Fruit fly (Drosophila melanogaster) whole organism, embryonic: ENCODE results near the gene VhaPPA1-2.
A peak's percentile ranks its signal among the peaks of the same experiment; 100 is the strongest.

Source experiments
- ATbp ChIP-seq: fragments of 200-800 bp; sonication (Bioruptor generic); optimal IDR thresholded peaks from 2 replicates; lab custom pipeline; 2017; ENCODE audit warnings: missing biosample characterization, mild to moderate bottlenecking, missing genetic modification characterization, missing genetic modification reagents
- Ada2b ChIP-seq: fragments of 200-800 bp; sonication (Bioruptor generic); IDR thresholded peaks from 2 replicates; pipeline ENCODE4 v1.3.6; 2022; ENCODE audit warnings: missing biosample characterization, missing genetic modification characterization
- CG10209 ChIP-seq: fragments of 200-800 bp; sonication (Bioruptor generic); optimal IDR thresholded peaks from 3 replicates; lab custom pipeline; 2017; ENCODE audit warnings: missing biosample characterization, mild to moderate bottlenecking, missing genetic modification characterization, missing genetic modification reagents
- CG10543 ChIP-seq: fragments of 200-800 bp; sonication (Bioruptor generic); optimal IDR thresholded peaks from 3 replicates; lab custom pipeline; 2017; ENCODE audit warnings: missing biosample characterization, mild to moderate bottlenecking, missing genetic modification characterization, moderate library complexity
- CG11085 ChIP-seq: fragments of 200-800 bp; sonication (Bioruptor generic); IDR thresholded peaks from 2 replicates; pipeline ENCODE4 v1.3.6; 2022; ENCODE audit warnings: missing biosample characterization, missing genetic modification characterization
- CG11504 ChIP-seq: fragments of 200-800 bp; sonication (Bioruptor generic); optimal IDR thresholded peaks from 3 replicates; lab custom pipeline; 2019; ENCODE audit warnings: missing biosample characterization, mild to moderate bottlenecking, missing genetic modification characterization, moderate library complexity
- CG13123 ChIP-seq: fragments of 200-800 bp; sonication (Bioruptor generic); optimal IDR thresholded peaks from 2 replicates; lab custom pipeline; 2016; ENCODE audit warnings: missing biosample characterization, missing genetic modification characterization
- CG13296 ChIP-seq: fragments of 200-800 bp; sonication (Bioruptor generic); optimal IDR thresholded peaks from 3 replicates; lab custom pipeline; 2018; ENCODE audit warnings: missing biosample characterization, mild to moderate bottlenecking, missing genetic modification characterization
- CG14441 ChIP-seq: fragments of 200-800 bp; sonication (Bioruptor generic); IDR thresholded peaks from 2 replicates; pipeline ENCODE4 v1.3.6; 2022; ENCODE audit warnings: missing biosample characterization, missing genetic modification characterization
- CG1603 ChIP-seq: fragments of 200-800 bp; sonication (Bioruptor generic); optimal IDR thresholded peaks from 2 replicates; lab custom pipeline; 2019; ENCODE audit warnings: missing biosample characterization, mild to moderate bottlenecking, missing genetic modification characterization, moderate library complexity
- CG16813 ChIP-seq: fragments of 200-800 bp; sonication (Bioruptor generic); IDR thresholded peaks from 3 replicates; pipeline ENCODE4 v1.3.6; 2022; ENCODE audit warnings: missing biosample characterization, missing genetic modification characterization; ENCODE audit not compliant: partially characterized antibody
- CG16815 ChIP-seq: fragments of 200-800 bp; sonication (Bioruptor generic); optimal IDR thresholded peaks from 3 replicates; lab custom pipeline; 2017; ENCODE audit warnings: missing biosample characterization, mild to moderate bottlenecking, missing genetic modification characterization
- CG17359 ChIP-seq: fragments of 200-800 bp; sonication (Bioruptor generic); optimal IDR thresholded peaks from 3 replicates; lab custom pipeline; 2018; ENCODE audit warnings: missing biosample characterization, mild to moderate bottlenecking, missing genetic modification characterization, moderate library complexity
- CG17361 ChIP-seq: fragments of 200-800 bp; sonication (Bioruptor generic); IDR thresholded peaks from 3 replicates; pipeline ENCODE4 v1.3.6; 2022; ENCODE audit warnings: missing biosample characterization, missing genetic modification characterization
- CG1792 ChIP-seq: fragments of 200-800 bp; sonication (Bioruptor generic); optimal IDR thresholded peaks from 2 replicates; lab custom pipeline; 2016; ENCODE audit warnings: missing biosample characterization, missing genetic modification characterization
- CG2712 ChIP-seq: fragments of 200-800 bp; optimal IDR thresholded peaks from 3 replicates; lab custom pipeline; 2019; ENCODE audit warnings: missing biosample characterization, mild to moderate bottlenecking, missing genetic modification characterization, moderate library complexity
- CG30403 ChIP-seq: fragments of 200-800 bp; sonication (Bioruptor generic); optimal IDR thresholded peaks from 3 replicates; lab custom pipeline; 2016; ENCODE audit warnings: missing biosample characterization, missing genetic modification characterization
- CG32772 ChIP-seq: fragments of 200-800 bp; sonication (Bioruptor generic); IDR thresholded peaks from 2 replicates; pipeline ENCODE4 v1.3.6; 2022; ENCODE audit warnings: missing biosample characterization, missing genetic modification characterization
- CG33213 ChIP-seq: fragments of 200-800 bp; sonication (Bioruptor generic); optimal IDR thresholded peaks from 3 replicates; lab custom pipeline; 2016; ENCODE audit warnings: missing biosample characterization, missing genetic modification characterization
- CG3847 ChIP-seq: fragments of 200-800 bp; sonication (Bioruptor generic); IDR thresholded peaks from 2 replicates; pipeline ENCODE4 v1.3.6; 2022; ENCODE audit warnings: missing biosample characterization, missing genetic modification characterization
- CG8388 ChIP-seq: fragments of 200-800 bp; sonication (Bioruptor generic); optimal IDR thresholded peaks from 2 replicates; lab custom pipeline; 2019; ENCODE audit warnings: missing biosample characterization, mild to moderate bottlenecking, missing genetic modification characterization, moderate library complexity
- CG8765 ChIP-seq: fragments of 200-800 bp; sonication (Bioruptor generic); IDR thresholded peaks from 2 replicates; pipeline ENCODE4 v1.3.6; 2022; ENCODE audit warnings: missing biosample characterization, missing genetic modification characterization
- CG9215 ChIP-seq: fragments of 200-800 bp; sonication (Bioruptor generic); IDR thresholded peaks from 2 replicates; pipeline ENCODE4 v1.3.6; 2022; ENCODE audit warnings: missing biosample characterization, missing genetic modification characterization
- CG9609 ChIP-seq: fragments of 200-800 bp; sonication (Bioruptor generic); optimal IDR thresholded peaks from 3 replicates; lab custom pipeline; 2016; ENCODE audit warnings: missing biosample characterization, missing genetic modification characterization
- CoRest ChIP-seq: fragments of 200-800 bp; sonication (Bioruptor generic); optimal IDR thresholded peaks from 3 replicates; lab custom pipeline; 2018; ENCODE audit warnings: missing biosample characterization, mild to moderate bottlenecking, missing genetic modification characterization, moderate library complexity
- CrebB ChIP-seq: fragments of 200-800 bp; sonication (Bioruptor generic); optimal IDR thresholded peaks from 3 replicates; lab custom pipeline; 2018; ENCODE audit warnings: missing biosample characterization, mild to moderate bottlenecking, missing genetic modification characterization
- Doc3 ChIP-seq: fragments of 200-800 bp; sonication (Bioruptor generic); IDR thresholded peaks from 3 replicates; pipeline ENCODE4 v1.3.6; 2022; ENCODE audit warnings: missing biosample characterization, missing genetic modification characterization; ENCODE audit not compliant: partially characterized antibody
- Dp ChIP-seq: fragments of 200-800 bp; sonication (Bioruptor generic); optimal IDR thresholded peaks from 2 replicates; lab custom pipeline; 2018; ENCODE audit warnings: missing biosample characterization, mild to moderate bottlenecking, missing genetic modification characterization, moderate library complexity
- Fer2 ChIP-seq: fragments of 200-800 bp; sonication (Bioruptor generic); optimal IDR thresholded peaks from 2 replicates; lab custom pipeline; 2018; ENCODE audit warnings: missing biosample characterization, mild to moderate bottlenecking, missing genetic modification characterization, moderate library complexity
- Hr39 ChIP-seq: fragments of >200 bp; optimal IDR thresholded peaks from 2 replicates; lab custom pipeline; 2017
- Hr51 ChIP-seq, 2 experiments: fragments of 200-800 bp; sonication (Bioruptor generic); optimal IDR thresholded peaks; 2 replicates in 1 of 2; 3 replicates in 1 of 2; lab custom pipeline; 2016 to 2018; ENCODE audit warnings: missing biosample characterization in 2 of 2, missing genetic modification characterization in 2 of 2, mild to moderate bottlenecking in 1 of 2, moderate library complexity in 1 of 2
- Scr ChIP-seq: fragments of 200-800 bp; sonication (Bioruptor generic); IDR thresholded peaks from 2 replicates; pipeline ENCODE4 v1.3.6; 2022; ENCODE audit warnings: missing biosample characterization, missing genetic modification characterization; ENCODE audit not compliant: partially characterized antibody
- amos ChIP-seq: fragments of 200-800 bp; sonication (Bioruptor generic); IDR thresholded peaks from 2 replicates; pipeline ENCODE4 v1.3.6; 2022; ENCODE audit warnings: missing biosample characterization, missing genetic modification characterization; ENCODE audit not compliant: partially characterized antibody
- chn ChIP-seq: fragments of 200-800 bp; sonication (Bioruptor generic); optimal IDR thresholded peaks from 2 replicates; lab custom pipeline; 2016; ENCODE audit warnings: missing biosample characterization, missing genetic modification characterization
- gro ChIP-seq: fragments of 200-800 bp; sonication (Bioruptor generic); optimal IDR thresholded peaks from 2 replicates; lab custom pipeline; 2016; ENCODE audit warnings: missing biosample characterization, missing genetic modification characterization
- jumu ChIP-seq: fragments of 200-800 bp; sonication (Bioruptor generic); optimal IDR thresholded peaks from 3 replicates; lab custom pipeline; 2016; ENCODE audit warnings: missing biosample characterization, missing genetic modification characterization
- maf-S ChIP-seq: fragments of 200-800 bp; sonication (Bioruptor generic); optimal IDR thresholded peaks from 2 replicates; lab custom pipeline; 2016; ENCODE audit warnings: missing biosample characterization, missing genetic modification characterization
- nmo ChIP-seq: fragments of 200-800 bp; sonication (Bioruptor generic); optimal IDR thresholded peaks from 2 replicates; lab custom pipeline; 2018; ENCODE audit warnings: missing biosample characterization, mild to moderate bottlenecking, missing genetic modification characterization, moderate library complexity
- nom ChIP-seq: fragments of 200-800 bp; sonication (Bioruptor generic); optimal IDR thresholded peaks from 2 replicates; lab custom pipeline; 2017; ENCODE audit warnings: missing biosample characterization, missing genetic modification characterization, mild to moderate bottlenecking, moderate library complexity, missing genetic modification reagents
- phol ChIP-seq: fragments of 200-800 bp; sonication (Bioruptor generic); optimal IDR thresholded peaks from 3 replicates; lab custom pipeline; 2018; ENCODE audit warnings: missing biosample characterization, mild to moderate bottlenecking, missing genetic modification characterization, moderate library complexity
- rib ChIP-seq: fragments of 200-800 bp; sonication (Bioruptor generic); IDR thresholded peaks from 2 replicates; pipeline ENCODE4 v1.3.6; 2022; ENCODE audit warnings: missing biosample characterization, missing genetic modification characterization
- row ChIP-seq: fragments of 200-800 bp; sonication (Bioruptor generic); IDR thresholded peaks from 3 replicates; pipeline ENCODE4 v1.3.6; 2022; ENCODE audit warnings: missing biosample characterization, missing genetic modification characterization
- run ChIP-seq: fragments of 200-800 bp; sonication (Bioruptor generic); optimal IDR thresholded peaks from 3 replicates; lab custom pipeline; 2018; ENCODE audit warnings: missing biosample characterization, mild to moderate bottlenecking, missing genetic modification characterization
- scrt ChIP-seq: fragments of 200-800 bp; sonication (Bioruptor generic); optimal IDR thresholded peaks from 2 replicates; lab custom pipeline; 2018; ENCODE audit warnings: missing biosample characterization, mild to moderate bottlenecking, missing genetic modification characterization, moderate library complexity
- sr ChIP-seq: fragments of 200-800 bp; sonication (Bioruptor generic); IDR thresholded peaks from 3 replicates; pipeline ENCODE4 v1.3.6; 2022; ENCODE audit warnings: missing biosample characterization, missing genetic modification characterization
- tin ChIP-seq: fragments of 200-800 bp; sonication (Bioruptor generic); optimal IDR thresholded peaks from 3 replicates; lab custom pipeline; 2016; ENCODE audit warnings: missing biosample characterization, missing genetic modification characterization
- trh ChIP-seq: fragments of 200-800 bp; sonication (Bioruptor generic); optimal IDR thresholded peaks from 2 replicates; lab custom pipeline; 2016; ENCODE audit warnings: missing biosample characterization, missing genetic modification characterization
- tup ChIP-seq: fragments of 200-800 bp; sonication (Bioruptor generic); optimal IDR thresholded peaks from 2 replicates; lab custom pipeline; 2016; ENCODE audit warnings: missing biosample characterization, mild to moderate bottlenecking, missing genetic modification characterization, moderate library complexity
- vvl ChIP-seq: fragments of 200-800 bp; sonication (Bioruptor generic); IDR thresholded peaks from 2 replicates; pipeline ENCODE4 v1.3.6; 2022; ENCODE audit warnings: missing biosample characterization, missing genetic modification characterization
- wdn ChIP-seq: fragments of 200-800 bp; sonication (Bioruptor generic); IDR thresholded peaks from 2 replicates; pipeline ENCODE4 v1.3.6; 2022; ENCODE audit warnings: missing biosample characterization, missing genetic modification characterization

The VhaPPA1-2 gene

DNA sequence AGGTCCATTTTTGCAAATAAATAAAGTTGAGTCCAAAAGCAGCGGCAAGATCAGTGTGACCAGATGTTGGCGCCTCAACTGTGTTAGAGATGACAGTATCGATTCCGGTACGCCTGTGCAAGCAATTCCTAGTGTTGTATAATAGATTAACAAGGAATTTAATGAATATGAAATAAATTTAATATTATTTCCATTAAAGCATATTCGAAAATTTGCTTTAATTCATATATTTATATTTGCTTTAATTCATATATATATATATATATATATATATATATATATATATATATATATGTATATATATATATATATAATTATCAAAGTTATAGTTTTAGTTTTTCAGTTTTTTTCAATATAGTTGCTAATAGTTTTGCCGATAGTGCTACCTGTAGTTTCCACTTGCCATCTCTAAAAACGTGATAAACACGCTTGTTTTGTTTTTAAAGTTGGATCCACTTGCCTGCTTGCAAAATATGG is 1.8 kb downstream of the VhaPPA1-2 start, which contains the start of the genes Nup93-2 and CG3817 (continued):
- TF ChIP-seq CG3847 (GFP tag; lab: Robert Waterston, UW) (peak; percentile 70), rib (GFP tag; lab: Robert Waterston, UW) (0 out of 2 replicates have a peak, but pooled peaks have one; percentile 23), CoRest (peak; percentile 44), Scr (GFP tag; lab: Robert Waterston, UW) (peak; percentile 81), gro (GFP tag; lab: Kevin White, UChicago) (peak; percentile 8), vvl (GFP tag; lab: Robert Waterston, UW) (peak; percentile 70), CG33213 (peak; percentile 13), CG13123 (GFP tag; lab: Kevin White, UChicago) (no peak), CG10209 (GFP tag; lab: Kevin White, UChicago) (peak; percentile 36), Hr39 (lab: Kevin White, UChicago) (no peak), CG9609 (GFP tag; lab: Kevin White, UChicago) (peak; percentile 49), CG30403 (peak; percentile 88), CG1603 (tag; lab: Kevin White, UChicago) (peak; percentile 50), tin (GFP tag; lab: Kevin White, UChicago) (peak; percentile 45), CG11504 (tag; lab: Kevin White, UChicago) (peak; percentile 34), CrebB (no peak), chn (GFP tag; lab: Kevin White, UChicago) (peak; percentile 13), ATbp (GFP tag; lab: Kevin White, UChicago) (peak; percentile 5), amos (GFP tag; lab: Robert Waterston, UW) (peak; percentile 66), Hr51 (GFP tag; optimal IDR thresholded peaks at IDR 0.05; lab: Kevin White, UChicago) (peak in 1 of 2 experiments; percentile 8), sr (GFP tag; lab: Robert Waterston, UW) (no peak), scrt (GFP tag; lab: Kevin White, UChicago) (peak; percentile 13), run (tag; lab: Kevin White, UChicago) (no peak), CG17361 (GFP tag; lab: Robert Waterston, UW) (peak; percentile 89), trh (GFP tag; lab: Kevin White, UChicago) (peak; percentile 67), jumu (GFP tag; lab: Kevin White, UChicago) (peak; percentile 44), nmo (GFP tag; lab: Kevin White, UChicago) (peak; percentile 95), wdn (GFP tag; lab: Robert Waterston, UW) (0 out of 2 replicates have a peak, but pooled peaks have one; percentile 23), CG13296 (peak; percentile 75), phol (tag; lab: Kevin White, UChicago) (peak; percentile 85), CG8765 (GFP tag; lab: Robert Waterston, UW) (peak; percentile 66; the same call in 1 of the 2 replicates), CG8388 (GFP tag; lab: Kevin White, UChicago) (peak; percentile 66), CG14441 (GFP tag; lab: Robert Waterston, UW) (peak; percentile 52; the same call in 1 of the 2 replicates), CG10543 (GFP tag; lab: Kevin White, UChicago) (no peak), Fer2 (tag; lab: Kevin White, UChicago) (peak; percentile 62), CG9215 (GFP tag; lab: Robert Waterston, UW) (peak; percentile 51; the same call in 1 of the 2 replicates), maf-S (peak; percentile 6), CG16815 (peak; percentile 20), nom (GFP tag; lab: Kevin White, UChicago) (no peak), CG2712 (tag; lab: Kevin White, UChicago) (peak; percentile 78), CG17359 (tag; lab: Kevin White, UChicago) (peak; percentile 33), CG1792 (GFP tag; lab: Kevin White, UChicago) (no peak), CG11085 (GFP tag; lab: Robert Waterston, UW) (no peak), CG32772 (GFP tag; lab: Robert Waterston, UW) (peak; percentile 74), tup (no peak), Doc3 (GFP tag; lab: Robert Waterston, UW) (peak; percentile 56; the same call in 2 of the 3 replicates), Ada2b (GFP tag; lab: Robert Waterston, UW) (peak; percentile 26; the same call in 1 of the 2 replicates), CG16813 (GFP tag; lab: Robert Waterston, UW) (peak; percentile 75), Dp (GFP tag; lab: Kevin White, UChicago) (peak; percentile 42), row (GFP tag; lab: Robert Waterston, UW) (peak; percentile 86)
